Worm (Caenorhabditis elegans): ENCODE results near the gene angl-1.
A peak's percentile ranks its signal among the peaks of the same experiment; 100 is the strongest.

angl-1 gene

DNA sequence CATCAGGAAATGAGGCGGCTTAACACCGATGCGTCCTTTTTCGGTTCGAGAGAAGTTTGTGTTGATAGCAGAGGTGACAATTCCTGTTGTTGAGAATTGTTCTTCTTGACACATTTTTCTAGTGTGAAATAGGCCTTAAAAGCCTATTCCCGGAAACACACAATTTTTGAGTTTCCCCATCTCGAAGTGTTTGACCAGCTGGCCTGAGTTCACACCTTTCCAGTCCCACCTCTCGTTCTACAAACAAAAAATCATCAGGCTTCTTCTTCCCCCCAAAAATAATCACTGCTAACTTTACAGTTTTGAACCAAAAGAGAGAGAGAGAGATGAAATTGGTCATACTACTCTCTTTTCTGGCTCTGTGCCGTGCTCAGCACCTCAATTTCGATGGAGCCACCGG is 13.7 kb downstream of the angl-1 start, which contains the start of gene W02G9.4:
Gene W02G9.4 (plus strand): TSS at position 301 of the 400 bp plus-strand sequence.
- TF ChIP-seq sem-2 (GFP tag; optimal IDR thresholded peaks at IDR 0.05), result no peak

DNA sequence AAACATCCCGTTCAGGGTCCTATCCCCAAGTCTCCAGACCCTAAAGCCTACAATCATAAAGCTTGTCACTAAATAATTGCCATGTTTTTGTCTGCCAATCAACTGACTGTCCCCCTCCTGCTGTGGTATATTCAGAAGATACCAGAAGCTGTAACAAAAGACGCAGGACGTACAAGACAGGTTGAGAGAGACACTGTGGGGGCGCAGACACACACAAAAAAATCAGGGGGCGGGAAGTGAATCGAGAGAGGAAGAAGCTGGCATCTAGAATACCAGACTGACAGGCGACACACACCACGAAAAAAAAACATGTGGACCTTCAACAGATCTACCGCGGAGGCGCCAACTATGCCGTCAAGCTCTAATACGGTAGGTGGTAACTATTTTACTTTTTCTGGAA is 18.3 kb downstream of the angl-1 start, which contains the start of gene kel-8:
Gene kel-8 (plus strand): TSS at position 301 of the 400 bp plus-strand sequence.
- TF ChIP-seq tbx-8 (GFP tag; optimal IDR thresholded peaks at IDR 0.05) (no peak), unc-62 (GFP tag; optimal IDR thresholded peaks at IDR 0.05) (no peak), pha-4 (tag; optimal IDR thresholded peaks at IDR 0.05) (no peak), snpc-4 (tag; optimal IDR thresholded peaks at IDR 0.05) (no peak), unc-120 (tag; optimal IDR thresholded peaks at IDR 0.05; ENCODE audit: poor library complexity, severe bottlenecking) (no peak), cnd-1 (tag; optimal IDR thresholded peaks at IDR 0.05) (no peak), ztf-11 (tag; optimal IDR thresholded peaks at IDR 0.05) (no peak), elt-3 (tag; optimal IDR thresholded peaks at IDR 0.05) (no peak), mab-5 (tag; optimal IDR thresholded peaks at IDR 0.05) (no peak), mls-2 (tag; optimal IDR thresholded peaks at IDR 0.05) (no peak), nhr-76 (tag; optimal IDR thresholded peaks at IDR 0.05) (no peak), mep-1 (tag; optimal IDR thresholded peaks at IDR 0.05) (no peak), sem-2 (GFP tag; optimal IDR thresholded peaks at IDR 0.05) (no peak), drap-1 (GFP tag; optimal IDR thresholded peaks at IDR 0.05) (no peak), M03D4.4 (tag; optimal IDR thresholded peaks at IDR 0.05) (no peak), ceh-43 (GFP tag; optimal IDR thresholded peaks at IDR 0.05) (no peak), ceh-83 (GFP tag; optimal IDR thresholded peaks at IDR 0.05) (no peak), nhr-28 (tag; optimal IDR thresholded peaks at IDR 0.05) (no peak)

DNA sequence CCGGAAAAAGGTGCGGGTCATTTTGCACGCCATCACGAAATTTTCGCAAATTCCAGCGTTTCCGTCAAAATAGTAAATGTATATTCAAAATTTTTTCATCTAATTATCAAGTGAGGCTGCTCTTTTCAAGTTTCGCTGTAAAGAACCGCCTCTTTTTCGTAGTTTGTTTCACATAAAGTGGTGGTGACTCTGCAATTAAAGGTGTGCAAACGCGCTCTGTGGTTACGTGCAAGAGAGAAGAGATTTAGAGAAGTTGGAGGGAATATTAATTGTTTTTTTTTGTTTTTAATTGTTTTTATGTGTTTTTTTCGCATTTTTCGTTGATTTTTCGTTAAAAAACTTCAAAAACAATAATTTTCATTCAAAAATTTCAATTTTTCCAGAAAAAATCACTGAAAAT is 19.7 kb downstream of the angl-1 start, which contains the start of gene W02G9.3:
Gene W02G9.3 (plus strand): TSS at position 384 of the 400 bp plus-strand sequence.
- TF ChIP-seq blmp-1 (tag; optimal IDR thresholded peaks at IDR 0.05) (no peak), unc-120 (tag; optimal IDR thresholded peaks at IDR 0.05; ENCODE audit: poor library complexity, severe bottlenecking) (no peak), ceh-43 (GFP tag; optimal IDR thresholded peaks at IDR 0.05) (peak; percentile 14), flh-1 (GFP tag; optimal IDR thresholded peaks at IDR 0.05) (no peak), ztf-11 (tag; optimal IDR thresholded peaks at IDR 0.05) (no peak), zip-8 (tag; optimal IDR thresholded peaks at IDR 0.05) (no peak), cnd-1 (tag; optimal IDR thresholded peaks at IDR 0.05) (no peak), unc-39 (tag; optimal IDR thresholded peaks at IDR 0.05) (no peak), nhr-2 (tag; optimal IDR thresholded peaks at IDR 0.05) (no peak), bed-3 (GFP tag; optimal IDR thresholded peaks at IDR 0.05) (no peak), drap-1 (GFP tag; optimal IDR thresholded peaks at IDR 0.05) (no peak), M03D4.4 (tag; optimal IDR thresholded peaks at IDR 0.05) (no peak), ceh-39 (tag; optimal IDR thresholded peaks at IDR 0.05) (no peak), tbx-8 (GFP tag; optimal IDR thresholded peaks at IDR 0.05) (no peak), nhr-76 (tag; optimal IDR thresholded peaks at IDR 0.05) (no peak), elt-1 (tag; optimal IDR thresholded peaks at IDR 0.05; ENCODE audit: borderline replicate concordance, insufficient read depth) (no peak), nhr-237 (tag; optimal IDR thresholded peaks at IDR 0.05) (peak; percentile 73), ceh-83 (GFP tag; optimal IDR thresholded peaks at IDR 0.05) (no peak), nhr-12 (tag; optimal IDR thresholded peaks at IDR 0.05) (no peak), mab-5 (tag; optimal IDR thresholded peaks at IDR 0.05) (peak; percentile 95), nhr-28 (tag; optimal IDR thresholded peaks at IDR 0.05) (no peak), lsy-2 (tag; optimal IDR thresholded peaks at IDR 0.05) (peak; percentile 61), hlh-1 (tag; optimal IDR thresholded peaks at IDR 0.05) (no peak), ces-1 (GFP tag; optimal IDR thresholded peaks at IDR 0.05) (peak; percentile 91), ham-2 (GFP tag; optimal IDR thresholded peaks at IDR 0.05) (no peak), sptf-1 (tag; optimal IDR thresholded peaks at IDR 0.05) (peak; percentile 54), mep-1 (tag; optimal IDR thresholded peaks at IDR 0.05) (peak; percentile 69), snpc-4 (tag; optimal IDR thresholded peaks at IDR 0.05) (no peak), lin-13 (tag; optimal IDR thresholded peaks at IDR 0.05) (peak; percentile 60), lin-32 (GFP tag; optimal IDR thresholded peaks at IDR 0.05) (no peak), unc-62 (GFP tag; optimal IDR thresholded peaks at IDR 0.05) (no peak), elt-3 (tag; optimal IDR thresholded peaks at IDR 0.05) (no peak), mls-2 (tag; optimal IDR thresholded peaks at IDR 0.05) (peak; percentile 40), pha-4 (tag; optimal IDR thresholded peaks at IDR 0.05) (peak; percentile 65)

DNA sequence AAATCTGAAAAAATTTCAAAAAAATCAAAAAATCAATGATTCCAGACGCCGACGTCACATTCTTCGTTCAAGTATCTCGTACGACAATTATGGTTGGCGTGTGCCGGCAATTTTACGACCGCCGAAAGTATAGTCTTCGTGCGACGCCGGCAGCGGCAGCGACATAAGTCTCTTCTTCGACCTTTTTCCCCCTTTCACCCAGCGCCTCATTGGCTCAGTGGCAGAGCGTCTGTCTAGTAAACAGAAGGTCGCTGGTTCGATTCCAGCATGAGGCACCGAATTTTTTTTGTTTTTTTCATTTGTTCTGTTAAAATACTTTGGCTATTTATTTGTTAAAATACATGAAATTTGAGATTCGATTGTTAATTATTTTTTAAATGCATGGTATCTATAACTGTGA is 20.9 kb downstream of the angl-1 start:
- TF ChIP-seq M03D4.4 (tag; optimal IDR thresholded peaks at IDR 0.05), result peak; percentile 63
- TF ChIP-seq lin-13 (tag; optimal IDR thresholded peaks at IDR 0.05), result no peak
- no peak for TF ChIP-seq unc-39 (tag; optimal IDR thresholded peaks at IDR 0.05)
- no peak for TF ChIP-seq nhr-237 (tag; optimal IDR thresholded peaks at IDR 0.05)
- TF ChIP-seq tbx-8 (GFP tag; optimal IDR thresholded peaks at IDR 0.05), result no peak
- TF ChIP-seq ztf-11 (tag; optimal IDR thresholded peaks at IDR 0.05), result no peak
- TF ChIP-seq nhr-12 (tag; optimal IDR thresholded peaks at IDR 0.05), result no peak
- peak; percentile 10 for TF ChIP-seq hlh-1 (tag; optimal IDR thresholded peaks at IDR 0.05)
- TF ChIP-seq ceh-43 (GFP tag; optimal IDR thresholded peaks at IDR 0.05), result peak; percentile 49
- TF ChIP-seq ham-2 (GFP tag; optimal IDR thresholded peaks at IDR 0.05), result no peak
- TF ChIP-seq zip-8 (tag; optimal IDR thresholded peaks at IDR 0.05), result no peak
- peak; percentile 32 for TF ChIP-seq unc-120 (tag; optimal IDR thresholded peaks at IDR 0.05; ENCODE audit: poor library complexity, severe bottlenecking)
- no peak for TF ChIP-seq lin-32 (GFP tag; optimal IDR thresholded peaks at IDR 0.05)
- TF ChIP-seq nhr-28 (tag; optimal IDR thresholded peaks at IDR 0.05), result no peak
- peak; percentile 81 for TF ChIP-seq mls-2 (tag; optimal IDR thresholded peaks at IDR 0.05)
- no peak for TF ChIP-seq snpc-4 (tag; optimal IDR thresholded peaks at IDR 0.05)
- no peak for TF ChIP-seq mep-1 (tag; optimal IDR thresholded peaks at IDR 0.05)
- TF ChIP-seq elt-3 (tag; optimal IDR thresholded peaks at IDR 0.05), result no peak
- TF ChIP-seq ceh-83 (GFP tag; optimal IDR thresholded peaks at IDR 0.05), result peak; percentile 90
- no peak for TF ChIP-seq mab-5 (tag; optimal IDR thresholded peaks at IDR 0.05)
- TF ChIP-seq flh-1 (GFP tag; optimal IDR thresholded peaks at IDR 0.05), result peak; percentile 14
- peak; percentile 61 for TF ChIP-seq bed-3 (GFP tag; optimal IDR thresholded peaks at IDR 0.05)
- TF ChIP-seq ceh-39 (tag; optimal IDR thresholded peaks at IDR 0.05), result no peak
- TF ChIP-seq sptf-1 (tag; optimal IDR thresholded peaks at IDR 0.05), result peak; percentile 79
- no peak for TF ChIP-seq nhr-76 (tag; optimal IDR thresholded peaks at IDR 0.05)
- TF ChIP-seq lsy-2 (tag; optimal IDR thresholded peaks at IDR 0.05), result no peak
- no peak for TF ChIP-seq elt-1 (tag; optimal IDR thresholded peaks at IDR 0.05; ENCODE audit: borderline replicate concordance, insufficient read depth)
- TF ChIP-seq ces-1 (GFP tag; optimal IDR thresholded peaks at IDR 0.05), result no peak
- TF ChIP-seq unc-62 (GFP tag; optimal IDR thresholded peaks at IDR 0.05), result no peak
- TF ChIP-seq pha-4 (tag; optimal IDR thresholded peaks at IDR 0.05), result no peak
- no peak for TF ChIP-seq nhr-2 (tag; optimal IDR thresholded peaks at IDR 0.05)
- TF ChIP-seq cnd-1 (tag; optimal IDR thresholded peaks at IDR 0.05), result peak; percentile 59
- peak; percentile 59 for TF ChIP-seq sem-2 (GFP tag; optimal IDR thresholded peaks at IDR 0.05)
- no peak for TF ChIP-seq blmp-1 (tag; optimal IDR thresholded peaks at IDR 0.05)
- TF ChIP-seq drap-1 (GFP tag; optimal IDR thresholded peaks at IDR 0.05), result peak; percentile 60
